Fruit fly (Drosophila melanogaster) Kc167 (cell line): Measurements from ENCODE around the gene CG6962.

Experiments used
- Myc ChIP-seq: fragments of >200 bp; optimal IDR thresholded peaks from 2 replicates; lab custom pipeline; 2017; ENCODE audit warnings: missing external identifiers
- Sin3A ChIP-seq: fragments of >200 bp; optimal IDR thresholded peaks from 2 replicates; lab custom pipeline; 2018; ENCODE audit warnings: missing external identifiers
- h ChIP-seq: fragments of >200 bp; optimal IDR thresholded peaks from 3 replicates; lab custom pipeline; 2018; ENCODE audit warnings: missing external identifiers
- ttk ChIP-seq: sonication (Bioruptor generic); optimal IDR thresholded peaks from 2 replicates; lab custom pipeline; 2017; ENCODE audit warnings: missing external identifiers

dm6 chr3R:11930962-11931361, 48.6 kb upstream of the CG6962 start, which contains the start of gene CG14731:
- TF ChIP-seq h (lab: Kevin White, UChicago) (no peak), ttk (no peak), Myc (lab: Kevin White, UChicago) (no peak), Sin3A (no peak)
